Fruit fly (Drosophila melanogaster): ENCODE results near the gene CG9213.

CG9213 gene

DNA sequence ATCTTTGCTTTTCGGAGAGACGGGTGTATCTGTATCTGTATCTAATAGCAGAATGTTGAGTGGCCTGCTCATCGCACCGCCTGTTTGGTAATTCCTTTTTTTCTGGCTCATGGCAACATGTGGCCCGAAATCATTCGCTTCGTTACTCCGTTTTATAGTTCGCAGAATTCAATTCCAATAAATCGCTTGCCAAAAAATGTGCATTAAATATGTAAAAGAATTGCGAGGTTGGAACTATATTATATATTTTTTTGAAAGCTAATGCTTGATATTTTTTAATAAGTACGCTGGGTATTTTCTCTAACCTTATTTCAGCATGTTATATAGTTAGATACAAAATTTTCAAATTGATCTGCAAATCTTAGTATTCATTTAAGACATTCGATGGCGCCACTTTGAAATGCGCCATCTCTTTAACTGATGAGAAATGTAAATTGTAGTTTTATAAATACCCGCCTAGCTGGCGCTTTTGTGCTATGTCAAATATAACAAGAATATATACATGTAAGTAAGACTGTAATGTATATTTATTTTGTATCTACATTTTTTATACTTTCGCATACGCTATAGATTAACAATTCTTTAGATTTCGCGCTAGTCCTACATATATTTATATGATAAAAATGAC lies 20.0 kb upstream of the CG9213 start:
- peak; percentile 41 for TF ChIP-seq cyc (GFP tag; optimal IDR thresholded peaks at IDR 0.05)
- 0 out of 3 replicates have a peak, but pooled peaks have one; percentile 12 for TF ChIP-seq CG6163 (GFP tag; IDR thresholded peaks at IDR 0.05)
- TF ChIP-seq Eip78C (GFP tag), result peak; percentile 53
- TF ChIP-seq lz (GFP tag; optimal IDR thresholded peaks at IDR 0.05), result peak; percentile 19
- TF ChIP-seq fkh (GFP tag; optimal IDR thresholded peaks at IDR 0.05), result no peak
- TF ChIP-seq CG3919 (GFP tag; optimal IDR thresholded peaks at IDR 0.05), result no peak
- TF ChIP-seq Hr39 (GFP tag; optimal IDR thresholded peaks at IDR 0.05), result peak; percentile 55
- no peak for TF ChIP-seq Hr4 (GFP tag; optimal IDR thresholded peaks at IDR 0.05)
- TF ChIP-seq svp (GFP tag), result peak; percentile 38
- TF ChIP-seq CG31627 (GFP tag; optimal IDR thresholded peaks at IDR 0.05), result peak; percentile 49
- TF ChIP-seq ss (GFP tag; optimal IDR thresholded peaks at IDR 0.05), result peak in 1 of 2 experiments; percentile 6
- TF ChIP-seq Smox (GFP tag; optimal IDR thresholded peaks at IDR 0.05), result peak; percentile 13
- peak; percentile 19 for TF ChIP-seq Met (GFP tag; optimal IDR thresholded peaks at IDR 0.05)

DNA sequence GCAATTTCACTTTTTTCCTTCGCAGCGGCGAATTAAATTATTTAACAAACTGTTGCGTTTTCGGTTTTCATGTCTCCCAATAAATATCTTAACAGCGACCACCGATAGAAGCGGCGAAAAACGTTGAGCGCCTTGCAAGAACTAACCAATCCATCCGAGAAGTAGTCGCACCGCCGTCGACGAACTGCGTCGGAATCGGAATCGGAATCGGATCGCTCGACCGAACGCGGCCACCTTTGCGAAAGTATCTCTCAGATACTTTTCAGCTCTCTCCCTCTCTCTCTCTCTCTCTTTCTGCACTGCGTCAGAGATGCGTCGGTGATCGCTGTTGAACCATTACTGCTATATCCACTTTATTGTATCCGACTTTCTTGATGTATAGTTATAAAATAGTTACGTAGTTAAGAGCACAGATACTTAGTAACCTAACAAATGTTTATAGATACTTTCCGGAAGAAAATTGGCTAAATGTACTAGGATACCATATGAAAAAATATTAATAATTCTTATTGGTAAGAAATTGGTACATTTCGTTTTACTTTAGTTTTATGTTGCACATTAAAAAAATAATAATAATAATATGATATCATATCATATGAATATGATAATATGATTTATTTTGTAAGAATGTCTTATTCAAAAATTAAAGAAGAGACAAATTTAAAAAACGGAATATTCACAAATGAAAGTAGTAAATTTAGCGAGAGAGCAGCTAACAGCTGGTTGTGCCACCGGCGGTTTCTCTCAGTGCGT lies 19.3 kb upstream of the CG9213 start, which contains the start of gene Chsy:
Gene Chsy, minus strand, starts transcription at position 58 of the 753 bp plus-strand sequence.
- TF ChIP-seq CG4318 (GFP tag; optimal IDR thresholded peaks at IDR 0.05), result peak; percentile 0
- TF ChIP-seq Ets96B (tag; optimal IDR thresholded peaks at IDR 0.05), result no peak
- peak; percentile 86 for TF ChIP-seq svp (GFP tag)
- peak; percentile 7; the same call in 1 of the 2 replicates for TF ChIP-seq CG15336 (GFP tag; IDR thresholded peaks at IDR 0.05)
- TF ChIP-seq eg (GFP tag; IDR thresholded peaks at IDR 0.05), result 0 out of 3 replicates have a peak, but pooled peaks have one; percentile 23
- TF ChIP-seq achi (GFP tag; optimal IDR thresholded peaks at IDR 0.05), result peak; percentile 17
- TF ChIP-seq CG11902 (GFP tag; optimal IDR thresholded peaks at IDR 0.05), result no peak
- peak; percentile 66 for TF ChIP-seq Eip78C (GFP tag)
- TF ChIP-seq vri (GFP tag; optimal IDR thresholded peaks at IDR 0.05), result peak; percentile 40
- 0 out of 2 replicates have a peak, but pooled peaks have one; percentile 11 for TF ChIP-seq Gug (GFP tag; IDR thresholded peaks at IDR 0.05)
- TF ChIP-seq Sox14 (GFP tag; optimal IDR thresholded peaks at IDR 0.05), result no peak
- TF ChIP-seq CG32006 (GFP tag; optimal IDR thresholded peaks at IDR 0.05), result peak; percentile 46
- peak; percentile 36; the same call in 1 of the 3 replicates for TF ChIP-seq CG8119 (GFP tag; IDR thresholded peaks at IDR 0.05)
- TF ChIP-seq CG6792 (GFP tag; optimal IDR thresholded peaks at IDR 0.05), result no peak
- TF ChIP-seq salr (GFP tag; optimal IDR thresholded peaks at IDR 0.05), result peak in 1 of 2 experiments; percentile 36
- TF ChIP-seq CG6163 (GFP tag; IDR thresholded peaks at IDR 0.05), result peak; percentile 55
- peak; percentile 24 for TF ChIP-seq acj6 (GFP tag; optimal IDR thresholded peaks at IDR 0.05)
- TF ChIP-seq CG8632 (GFP tag; optimal IDR thresholded peaks at IDR 0.05), result peak; percentile 34
- no peak for TF ChIP-seq Eip75B (GFP tag; optimal IDR thresholded peaks at IDR 0.05)
- peak; percentile 6 for TF ChIP-seq OdsH (GFP tag; optimal IDR thresholded peaks at IDR 0.05)
- TF ChIP-seq esn (GFP tag; optimal IDR thresholded peaks at IDR 0.05), result no peak
- TF ChIP-seq CG8319 (GFP tag; optimal IDR thresholded peaks at IDR 0.05), result no peak
- TF ChIP-seq cyc (GFP tag; optimal IDR thresholded peaks at IDR 0.05), result no peak
- TF ChIP-seq Lpt (GFP tag; optimal IDR thresholded peaks at IDR 0.05), result no peak
- no peak for TF ChIP-seq Hr38 (GFP tag; optimal IDR thresholded peaks at IDR 0.05)
- no peak for TF ChIP-seq CG11762 (GFP tag; optimal IDR thresholded peaks at IDR 0.05; ENCODE audit: insufficient read depth)
- TF ChIP-seq CG10631 (GFP tag; optimal IDR thresholded peaks at IDR 0.05), result peak; percentile 44
- peak; percentile 9 for TF ChIP-seq CG16779 (tag; optimal IDR thresholded peaks at IDR 0.05)
- TF ChIP-seq Met (GFP tag; optimal IDR thresholded peaks at IDR 0.05), result no peak
- peak; percentile 36 for TF ChIP-seq CG6808 (GFP tag; optimal IDR thresholded peaks at IDR 0.05)
